Fruit fly (Drosophila melanogaster): ENCODE measurements around the gene Pli.

DNA sequence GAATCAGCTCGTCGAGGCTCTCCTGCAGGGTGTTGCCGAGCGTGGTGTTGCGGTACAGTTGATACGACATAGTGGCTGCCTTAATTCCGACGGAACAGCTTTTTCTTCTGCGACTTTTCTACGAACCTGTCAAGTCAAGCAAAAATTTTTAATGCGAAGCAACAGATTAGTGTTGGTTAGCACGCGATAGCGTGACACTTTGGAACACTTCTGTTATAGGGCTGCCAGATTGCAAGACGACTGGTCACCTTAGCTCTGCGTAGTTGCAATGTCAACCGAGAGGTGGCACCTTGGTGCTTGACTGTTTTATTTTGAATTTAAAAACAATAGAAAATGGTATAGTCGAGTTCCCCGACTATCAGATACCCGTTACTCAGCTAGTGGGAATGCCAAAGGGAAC is 1.0 kb upstream of the Pli start, which contains the start of gene TfIIA-S:
- TF ChIP-seq CG7357 (GFP tag; IDR thresholded peaks at IDR 0.05) (no peak), Abd-B (GFP tag; optimal IDR thresholded peaks at IDR 0.05) (peak; percentile 62)

Data from whole organism, embryonic.